Worm (Caenorhabditis elegans) whole organism, young adult: Measurements from ENCODE around the gene xrn-2.

Source experiments
- F57C9.4 ChIP-seq: sonication (generic microtip); optimal IDR thresholded peaks from 2 replicates; lab custom pipeline; 2017; ENCODE audit warnings: mild to moderate bottlenecking, missing genetic modification characterization, missing compliant biosample characterization
- K11D2.4 ChIP-seq: fragments of 200-800 bp; sonication (Bioruptor generic); IDR thresholded peaks from 2 replicates; pipeline ENCODE4 v1.3.6; 2022; ENCODE audit warnings: missing genetic modification reagents, missing genetic modification characterization, missing compliant biosample characterization
- K12H6.12 ChIP-seq: fragments of 200-800 bp; sonication (Bioruptor generic); optimal IDR thresholded peaks from 2 replicates; lab custom pipeline; 2018; ENCODE audit warnings: mild to moderate bottlenecking, missing genetic modification characterization, missing compliant biosample characterization
- ama-1 ChIP-seq, 3 experiments: fragments of 150-350 bp in 1 of 3; sonication (generic microtip) in 2 of 3; optimal IDR thresholded peaks; 2 replicates each; lab custom pipeline; 2014 to 2018; ENCODE audit warnings: missing biosample characterization in 2 of 3, missing genetic modification characterization in 2 of 3, missing genetic modification reagents in 2 of 3
- lin-40 ChIP-seq: sonication (generic microtip); optimal IDR thresholded peaks from 2 replicates; lab custom pipeline; 2016; ENCODE audit warnings: missing genetic modification characterization, mild to moderate bottlenecking, missing compliant biosample characterization, missing genotype, missing genetic modification reagents
- lir-1 ChIP-seq: fragments of 200-800 bp; sonication (Bioruptor generic); conservative IDR thresholded peaks from 2 replicates; pipeline ENCODE4 v1.3.6; 2022; ENCODE audit warnings: missing genetic modification reagents, missing genetic modification characterization, missing compliant biosample characterization
- snpc-4 ChIP-seq, 5 experiments: fragments of 150-350 bp in 1 of 5; sonication (generic microtip) in 4 of 5; optimal IDR thresholded peaks; 2 replicates each; lab custom pipeline; 2014 to 2018; ENCODE audit warnings: missing genetic modification characterization in 5 of 5, missing biosample characterization in 3 of 5, antibody characterized with exemption in 2 of 5, mild to moderate bottlenecking in 2 of 5, missing compliant biosample characterization in 2 of 5, missing genotype in 2 of 5, moderate library complexity in 2 of 5, missing genetic modification reagents in 1 of 5
- sptf-2 ChIP-seq: fragments of 200-800 bp; sonication (Bioruptor generic); optimal IDR thresholded peaks from 2 replicates; lab custom pipeline; 2018; ENCODE audit warnings: mild to moderate bottlenecking, missing genetic modification characterization, missing compliant biosample characterization

- no peak for TF ChIP-seq F57C9.4
- no peak for TF ChIP-seq snpc-4 (GFP tag; optimal IDR thresholded peaks at IDR 0.05; lab: Kevin White, UChicago)
- TF ChIP-seq snpc-4 (tag; optimal IDR thresholded peaks at IDR 0.05; lab: Kevin White, UChicago) = no peak
- no peak for TF ChIP-seq lin-40 (tag; lab: Kevin White, UChicago)
- TF ChIP-seq K11D2.4 (GFP tag; lab: Robert Waterston, UW) = no peak
- TF ChIP-seq ama-1 (optimal IDR thresholded peaks at IDR 0.05; lab: Kevin White, UChicago) = no peak
- no peak for TF ChIP-seq ama-1 (GFP tag; optimal IDR thresholded peaks at IDR 0.05; lab: Kevin White, UChicago)
- TF ChIP-seq lir-1 (GFP tag; lab: Robert Waterston, UW) = no peak
- TF ChIP-seq K12H6.12 (tag; lab: Kevin White, UChicago) = no peak
- no peak for TF ChIP-seq sptf-2 (GFP tag; lab: Kevin White, UChicago)
These were observed 55.5 kb downstream of the xrn-2 start, which contains the start of gene hot-7 for ce11 chrII:14211118-14211517.
